Fruit fly (Drosophila melanogaster) whole organism, larva: ENCODE measurements around the gene CG42592.

Source experiments
- noc ChIP-seq: fragments of 200-800 bp; sonication (Bioruptor generic); optimal IDR thresholded peaks from 3 replicates; lab custom pipeline; 2019; ENCODE audit warnings: missing biosample characterization, mild to moderate bottlenecking, missing genetic modification characterization, moderate library complexity

CG42592 gene

DNA sequence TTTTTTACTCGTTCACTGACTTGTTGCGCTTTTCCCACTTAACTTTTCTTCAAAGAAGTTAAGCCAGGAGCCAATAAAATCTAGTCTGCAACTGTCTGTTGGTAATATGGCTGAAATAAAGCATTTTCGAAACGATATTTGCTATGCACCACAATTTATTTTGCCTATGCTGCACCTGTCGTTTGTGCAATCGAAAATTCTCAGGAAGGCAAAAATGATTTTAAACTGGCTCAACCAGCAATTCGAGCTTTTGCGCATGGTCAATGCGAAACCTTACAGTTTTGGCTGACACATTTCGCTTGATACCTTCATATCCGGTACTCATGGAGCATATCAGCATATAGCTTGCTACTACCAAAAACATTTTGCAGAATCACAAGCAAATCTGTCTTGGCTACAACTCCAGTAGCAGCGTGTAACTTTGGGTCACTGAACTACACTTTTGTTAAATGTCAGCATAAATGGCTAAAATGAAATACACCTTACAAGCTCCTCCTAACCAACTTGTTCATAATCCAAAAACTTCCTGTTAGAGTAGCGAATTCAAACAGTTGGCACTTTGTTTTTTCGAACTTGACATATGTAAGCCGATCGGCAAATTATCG lies 3.7 kb upstream of the CG42592 start:
- no peak for TF ChIP-seq noc (tag; lab: Kevin White, UChicago)

DNA sequence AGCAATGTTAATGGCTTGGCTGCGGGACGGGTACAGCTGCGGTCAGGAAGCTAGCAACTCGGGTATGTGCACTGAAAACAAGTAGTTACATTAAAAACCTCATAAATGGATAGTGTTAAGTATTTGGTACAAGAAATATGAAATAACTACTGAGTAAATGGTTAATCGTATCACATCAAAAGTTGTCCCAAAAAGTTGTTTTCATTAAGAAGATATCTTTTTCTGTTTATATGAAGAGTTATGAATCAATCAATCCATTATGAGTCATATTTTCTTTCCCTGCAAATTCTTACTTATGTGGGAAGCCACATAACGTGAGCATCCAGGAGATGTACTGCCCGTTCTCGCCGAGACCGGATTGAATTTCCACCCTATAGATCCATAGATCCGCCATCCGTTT lies 2.7 kb upstream of the CG42592 start:
- no peak for TF ChIP-seq noc (tag; lab: Kevin White, UChicago)

DNA sequence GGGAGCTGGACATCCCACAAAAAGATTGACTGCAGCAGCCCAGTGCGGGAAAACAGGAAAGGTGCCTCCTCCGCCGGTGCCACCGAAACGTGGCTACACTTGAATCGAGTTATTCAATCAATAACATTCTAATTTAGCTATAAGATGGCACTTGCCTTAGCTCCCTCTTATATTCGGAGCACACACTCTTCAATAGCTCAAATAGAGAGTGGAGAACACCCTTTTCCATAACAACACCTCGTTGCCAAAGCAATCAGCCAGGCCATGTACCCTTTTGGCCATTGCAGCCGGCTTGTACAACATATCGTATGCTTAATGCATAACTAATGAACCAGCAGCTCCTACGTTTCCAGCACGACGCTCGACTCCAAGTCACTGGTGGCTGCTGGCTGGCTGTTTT lies 1.7 kb upstream of the CG42592 start:
- TF ChIP-seq noc (tag; lab: Kevin White, UChicago), result no peak

DNA sequence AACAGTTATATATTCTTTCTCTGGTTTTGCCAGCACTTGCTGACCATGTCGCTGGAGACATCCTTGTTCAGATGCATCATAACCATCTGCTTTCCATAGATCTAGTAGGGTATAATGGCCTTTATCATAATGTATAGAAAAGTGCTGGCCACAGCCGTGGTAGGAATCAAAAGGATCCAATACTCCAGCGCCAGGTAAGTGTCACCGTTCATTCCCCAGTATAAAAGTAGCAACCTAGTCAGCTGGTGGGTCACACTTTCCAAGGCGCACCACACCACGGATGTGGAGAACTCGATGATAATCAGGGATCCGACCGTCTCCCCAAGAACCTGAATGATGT lies 408 bp downstream of the CG42592 start, which contains the start of gene Prtl99C:
TSS of gene Prtl99C (plus strand) at position 241 of the 340 bp plus-strand sequence.
- TF ChIP-seq noc (tag; lab: Kevin White, UChicago), result no peak

DNA sequence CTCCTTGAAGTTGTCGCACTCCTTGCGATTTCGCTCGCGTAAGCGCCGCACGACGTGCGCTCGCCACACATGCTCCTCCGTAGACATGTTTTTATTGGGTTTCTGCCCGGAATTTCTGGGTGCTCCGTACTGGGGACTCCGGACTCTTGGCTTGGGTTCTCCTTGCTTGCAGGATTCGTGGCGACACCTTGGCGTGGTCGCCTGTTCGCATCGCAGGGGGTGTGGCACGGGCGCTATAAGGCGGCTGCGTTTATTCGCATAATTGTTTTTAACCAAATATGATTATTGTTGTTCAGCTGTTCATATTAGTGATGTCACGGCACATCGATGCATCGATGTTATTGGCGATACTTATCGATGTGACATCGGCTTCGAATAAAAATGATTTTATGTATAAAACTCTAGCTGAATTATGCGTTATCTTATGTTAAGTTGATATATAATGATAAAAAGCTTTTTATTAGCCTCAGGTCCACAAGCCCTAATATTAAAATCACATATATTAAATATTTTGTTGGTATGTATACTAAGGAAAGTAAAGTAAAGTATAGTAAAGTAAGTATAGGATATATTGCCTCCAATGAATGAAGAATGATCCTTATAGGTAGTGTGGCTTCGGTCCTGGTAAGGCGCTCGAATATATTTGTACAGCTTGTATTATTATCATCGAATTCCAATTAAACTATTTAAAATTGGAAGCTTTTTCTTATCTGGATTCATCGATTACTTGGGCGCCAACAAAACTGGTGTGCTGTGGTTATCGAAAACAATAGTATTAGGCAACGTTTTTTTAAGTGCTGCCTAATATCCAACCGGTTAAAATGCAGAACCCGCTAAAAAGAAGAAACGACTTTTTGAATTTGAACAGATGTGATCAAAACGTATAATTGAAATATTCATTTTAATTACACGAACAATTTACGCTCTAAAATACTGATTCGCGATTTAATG lies 1.1 kb downstream of the CG42592 start, which contains the start of gene Atg16:
TSS of gene Atg16 (minus strand) at position 343 of the 951 bp plus-strand sequence.
- TF ChIP-seq noc (tag; lab: Kevin White, UChicago), result no peak

DNA sequence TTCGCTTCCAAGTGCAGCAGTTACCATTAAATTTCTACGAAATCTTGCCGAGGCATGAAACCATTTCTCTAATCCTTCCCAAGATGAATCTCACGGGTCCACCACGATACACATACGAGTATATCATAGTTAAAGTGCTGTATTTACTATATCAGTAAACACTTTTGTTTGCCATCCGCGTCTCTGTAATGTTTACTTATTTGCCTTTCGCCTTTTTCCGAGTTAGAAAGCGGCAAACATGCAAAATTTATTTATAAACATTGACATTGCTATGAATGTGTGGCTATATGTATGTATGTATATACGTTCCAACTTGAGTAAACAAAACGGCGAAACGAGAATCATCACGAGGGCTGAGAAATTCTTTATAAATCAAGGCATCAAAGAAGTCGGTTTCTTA lies 5.2 kb downstream of the CG42592 start:
- TF ChIP-seq noc (tag; lab: Kevin White, UChicago), result peak; percentile 61

DNA sequence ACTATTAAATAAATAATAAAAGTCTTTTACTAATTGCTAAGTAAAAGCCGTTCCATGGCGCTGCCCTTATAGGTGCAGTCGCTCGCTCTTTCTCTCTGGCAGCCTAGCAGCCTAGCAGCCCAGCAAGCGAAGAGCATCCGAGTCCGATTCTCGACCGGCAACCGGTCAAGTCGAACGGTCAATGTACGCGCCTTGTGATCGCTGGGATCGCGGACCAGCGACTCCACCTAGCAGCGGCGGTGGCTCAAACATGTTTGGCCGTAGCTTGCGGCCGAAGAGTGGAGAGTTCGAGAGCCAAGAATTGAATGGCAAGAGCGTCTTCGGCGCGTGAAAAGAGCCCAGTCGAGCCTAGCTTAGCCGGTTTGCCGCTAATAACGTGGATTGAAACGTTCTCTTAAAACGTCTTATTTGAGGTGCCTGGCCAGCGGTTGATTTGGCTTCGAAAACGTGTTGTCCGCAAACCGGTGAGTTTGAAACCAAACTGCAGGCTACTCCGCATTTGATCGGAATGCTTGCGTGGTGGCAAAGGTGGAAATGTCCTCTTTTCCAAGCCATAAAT lies 6.8 kb downstream of the CG42592 start:
- TF ChIP-seq noc (tag; lab: Kevin White, UChicago), result no peak

DNA sequence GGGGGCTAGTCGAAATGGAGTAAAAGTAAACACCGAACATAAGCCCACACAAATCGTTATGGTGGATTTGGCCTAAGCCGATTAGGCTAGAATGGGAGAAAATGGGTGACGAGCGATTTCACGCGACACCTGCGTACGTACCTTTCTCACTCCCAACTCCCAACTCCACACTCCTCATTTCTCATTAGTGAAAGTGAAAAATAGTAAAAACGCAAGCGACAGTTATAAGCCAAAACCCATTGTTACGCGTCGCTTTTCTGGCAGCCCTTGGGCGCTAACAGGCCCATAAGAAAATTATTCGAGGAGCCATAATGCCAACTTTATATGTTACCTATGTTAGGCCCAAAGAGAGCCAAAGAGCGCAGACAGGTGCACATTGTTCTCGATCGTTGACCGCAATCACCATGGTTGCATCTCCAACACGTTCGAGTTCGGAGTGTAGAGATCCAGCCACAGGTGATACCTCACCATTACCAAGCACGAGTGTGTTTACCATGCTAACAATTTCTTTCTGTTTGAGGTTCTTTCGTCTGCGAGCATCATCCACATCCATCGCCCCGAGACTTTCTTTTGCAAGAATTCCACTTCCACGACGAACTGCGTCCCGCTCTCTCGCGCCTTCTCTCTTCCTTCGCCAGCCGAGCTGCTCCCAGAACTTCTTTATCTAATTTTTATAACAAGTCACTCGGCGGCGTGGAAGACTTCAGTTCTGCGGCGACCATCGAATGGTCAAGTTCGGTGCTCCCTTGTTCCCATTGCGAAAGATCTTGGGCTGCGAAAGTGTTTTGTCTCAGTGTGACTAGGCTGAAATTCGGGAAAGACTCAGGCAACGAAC lies 17.4 kb downstream of the CG42592 start, which contains the start of gene neo:
TSS of gene neo (plus strand) at position 698 of the 835 bp plus-strand sequence.
- TF ChIP-seq noc (tag; lab: Kevin White, UChicago), result no peak

DNA sequence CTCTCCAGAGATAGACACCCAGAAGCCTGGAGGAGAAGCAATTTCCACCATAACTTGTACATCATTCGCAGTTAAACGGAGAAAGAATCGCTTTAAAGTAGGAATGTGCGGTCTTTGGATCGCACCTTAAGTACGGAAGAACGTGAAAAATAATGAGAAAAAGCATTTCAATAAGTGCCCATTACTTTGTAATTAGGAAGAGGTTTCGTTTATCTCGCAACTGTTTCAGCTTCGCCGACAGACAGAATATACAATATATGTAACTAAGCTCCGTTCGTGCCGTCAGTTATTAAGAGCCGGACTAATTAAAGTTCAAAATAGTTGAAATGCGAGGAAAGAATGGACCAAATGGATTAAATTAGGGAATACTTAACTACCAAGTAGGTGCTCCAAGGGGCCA lies 18.4 kb downstream of the CG42592 start, which contains the start of gene CG7829:
TSS of gene CG7829 (minus strand) at position 101 of the 400 bp plus-strand sequence.
- TF ChIP-seq noc (tag; lab: Kevin White, UChicago), result no peak

DNA sequence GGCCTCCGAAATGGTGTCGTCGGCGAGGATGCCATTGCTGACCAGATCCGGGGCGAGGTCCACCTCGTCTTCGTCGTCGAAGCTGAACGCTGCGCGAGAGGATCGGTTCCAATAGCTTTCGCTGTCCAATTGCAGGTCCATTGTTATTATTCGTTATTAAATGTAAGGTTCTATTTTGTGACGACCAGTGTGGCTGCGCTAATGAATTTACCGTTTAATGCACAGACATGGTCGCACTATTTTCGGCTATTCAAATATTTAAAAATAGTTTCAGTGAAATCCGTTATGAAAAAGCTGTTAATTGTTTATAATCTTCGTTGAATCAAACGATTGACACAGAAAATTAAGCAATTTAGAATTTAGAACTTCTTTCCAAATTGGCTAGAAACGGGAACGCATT lies 19.8 kb downstream of the CG42592 start, which contains the start of gene Vps16B:
TSS of gene Vps16B (minus strand) at position 186 of the 400 bp plus-strand sequence.
- TF ChIP-seq noc (tag; lab: Kevin White, UChicago), result no peak

DNA sequence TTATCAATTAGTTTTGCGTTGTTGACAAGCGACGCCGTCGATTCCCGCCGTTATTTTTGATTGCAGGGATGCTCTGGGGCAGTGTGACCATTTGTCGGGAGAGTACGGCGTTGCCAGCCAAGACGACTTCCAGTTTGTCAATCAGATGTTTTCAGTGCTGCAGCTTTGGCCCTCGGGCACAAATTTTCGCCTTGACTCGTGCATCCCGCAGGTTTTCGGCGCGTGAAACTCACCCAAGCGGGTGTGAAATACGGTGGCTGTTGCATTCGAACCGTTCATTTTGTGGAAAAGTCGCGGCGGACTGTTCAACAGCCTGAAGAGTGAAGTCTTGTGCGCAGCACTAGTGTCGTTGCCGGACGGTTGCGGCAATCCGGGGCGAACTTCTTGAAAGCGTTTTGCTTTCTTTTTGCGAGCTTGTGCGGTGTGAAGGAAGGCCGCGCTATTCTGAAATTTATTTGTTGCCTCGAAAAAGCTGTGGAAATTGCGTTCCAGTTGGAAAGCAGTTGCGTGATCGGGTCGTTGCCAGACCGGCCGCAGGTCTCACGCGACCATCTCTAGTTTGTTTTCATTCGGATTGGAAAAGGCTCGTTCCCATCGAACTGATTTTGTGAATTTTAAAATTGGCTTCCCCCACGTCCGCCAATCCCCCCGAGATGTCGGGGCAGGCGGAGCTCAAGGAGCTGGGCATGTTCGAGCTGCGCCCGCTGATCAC lies 29.2 kb downstream of the CG42592 start, which contains the start of the genes ca and ncd:
TSS of gene ca (plus strand) at position 130 of the 712 bp plus-strand sequence.
TSS of gene ncd (minus strand) at position 446 of the 712 bp plus-strand sequence.
- TF ChIP-seq noc (tag; lab: Kevin White, UChicago), result no peak

DNA sequence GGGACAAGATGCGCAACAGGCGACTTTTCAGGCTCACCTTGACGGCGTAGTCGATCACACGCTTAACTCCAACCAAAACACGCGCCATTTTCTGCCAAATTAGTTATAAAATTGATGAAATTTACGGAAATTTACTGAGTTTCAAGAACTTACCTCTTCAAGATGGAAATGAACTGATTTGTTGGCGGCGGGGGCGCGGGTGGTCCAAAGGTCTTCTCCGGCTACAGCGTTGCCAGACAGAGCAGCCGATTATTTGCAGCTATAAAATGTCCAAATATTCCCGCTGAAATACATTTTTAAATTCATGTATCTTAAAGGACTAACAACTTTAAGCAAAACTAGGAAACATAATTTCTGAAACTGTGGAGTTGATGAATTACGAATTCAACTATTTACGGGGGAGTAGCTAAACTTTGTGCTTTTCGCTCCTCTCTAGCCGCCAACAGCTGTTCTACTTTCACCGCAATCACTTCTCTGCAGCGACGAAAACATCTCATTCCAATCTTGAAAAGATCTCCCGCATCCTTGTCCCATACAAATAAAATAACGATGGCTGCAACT lies 33.3 kb downstream of the CG42592 start, which contains the start of the genes Etfb and CG7789:
TSS of gene Etfb (minus strand) at position 193 of the 561 bp plus-strand sequence.
TSS of gene CG7789 (plus strand) at position 444 of the 561 bp plus-strand sequence.
- peak; percentile 58 for TF ChIP-seq noc (tag; lab: Kevin White, UChicago)

DNA sequence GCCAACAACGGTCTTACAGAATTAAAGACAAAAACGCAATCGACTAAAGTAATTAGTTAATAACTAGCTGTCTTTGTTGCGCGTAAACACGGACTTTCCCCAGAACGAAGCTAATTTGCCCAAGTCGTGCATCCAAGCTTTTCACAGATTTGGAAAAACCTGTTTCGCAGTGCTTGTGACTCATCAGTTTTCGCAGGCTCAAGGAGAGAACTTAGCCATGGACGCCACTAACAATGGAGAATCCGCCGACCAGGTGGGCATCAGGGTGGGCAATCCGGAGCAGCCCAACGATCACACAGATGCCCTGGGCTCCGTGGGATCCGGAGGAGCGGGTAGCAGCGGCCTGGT lies 36.4 kb downstream of the CG42592 start:
- no peak for TF ChIP-seq noc (tag; lab: Kevin White, UChicago)
